Worm (Caenorhabditis elegans) whole organism, L2 larva: ENCODE data around the gene Y105C5B.9.

Experiments
- fos-1 ChIP-seq: fragments of 150-350 bp; optimal IDR thresholded peaks from 2 replicates; lab custom pipeline; 2014; ENCODE audit warnings: missing biosample characterization, missing genetic modification characterization
- mab-5 ChIP-seq: fragments of 150-350 bp; optimal IDR thresholded peaks from 2 replicates; lab custom pipeline; 2014; ENCODE audit warnings: missing biosample characterization, missing genetic modification characterization
- nhr-77 ChIP-seq: fragments of 150-350 bp; optimal IDR thresholded peaks from 2 replicates; lab custom pipeline; 2014; ENCODE audit warnings: missing biosample characterization, missing genetic modification characterization
- ztf-4 ChIP-seq: fragments of 150-350 bp; optimal IDR thresholded peaks from 2 replicates; lab custom pipeline; 2014; ENCODE audit warnings: missing biosample characterization, missing genetic modification characterization

ce11 chrIV:15908251-15908650 lies 22.1 kb upstream of the Y105C5B.9 start:
- TF ChIP-seq nhr-77 = no peak
- no peak for TF ChIP-seq mab-5 (tag; lab: Kevin White, UChicago)
- TF ChIP-seq fos-1 = no peak
- TF ChIP-seq ztf-4 (tag; lab: Kevin White, UChicago) = no peak
